Worm (Caenorhabditis elegans): ENCODE measurements around the gene grl-14.

Gene grl-14

ce11 chrV:20782188-20782587 lies 43.2 kb upstream of the grl-14 start:
- TF ChIP-seq hmg-4 (GFP tag; optimal IDR thresholded peaks at IDR 0.05) (no peak), ama-1 (optimal IDR thresholded peaks at IDR 0.05) (no peak), tbx-11 (GFP tag; IDR thresholded peaks at IDR 0.05) (no peak), F13C5.2 (tag; optimal IDR thresholded peaks at IDR 0.05) (no peak), hnd-1 (tag; optimal IDR thresholded peaks at IDR 0.05) (no peak), ets-7 (tag; optimal IDR thresholded peaks at IDR 0.05) (no peak), flt-1 (GFP tag; IDR thresholded peaks at IDR 0.05) (no peak), pes-1 (GFP tag; IDR thresholded peaks at IDR 0.05) (no peak), hmbx-1 (tag; optimal IDR thresholded peaks at IDR 0.05) (no peak), B0310.2 (tag; optimal IDR thresholded peaks at IDR 0.05) (no peak), sea-1 (GFP tag; conservative IDR thresholded peaks at IDR 0.05) (no peak), aly-1 (tag; optimal IDR thresholded peaks at IDR 0.05) (no peak), tra-4 (tag; optimal IDR thresholded peaks at IDR 0.05) (no peak), scrt-1 (GFP tag; IDR thresholded peaks at IDR 0.05) (no peak), ceh-36 (tag; optimal IDR thresholded peaks at IDR 0.05) (no peak), ceh-13 (GFP tag; optimal IDR thresholded peaks at IDR 0.05) (no peak), tbx-37 (GFP tag; conservative IDR thresholded peaks at IDR 0.05) (no peak)

DNA sequence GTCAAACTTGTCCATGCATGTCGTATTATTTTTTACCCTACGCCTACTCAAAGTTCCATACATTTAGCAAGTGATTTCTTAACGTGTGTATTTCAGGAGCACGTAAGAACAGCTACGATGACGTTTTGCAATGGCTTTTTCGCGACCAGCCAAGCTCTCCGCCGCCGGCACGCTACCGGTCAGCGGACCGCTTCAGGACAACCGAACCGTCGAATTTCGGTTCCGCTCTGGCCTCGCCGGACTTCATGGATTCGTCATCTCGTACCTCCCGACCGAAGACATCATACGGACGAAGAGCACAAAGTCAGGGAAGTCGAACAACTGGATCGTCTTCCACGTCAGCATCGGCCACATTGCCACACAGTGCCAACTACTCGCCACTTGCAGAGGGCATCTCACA lies 41.7 kb upstream of the grl-14 start:
- TF ChIP-seq tbx-37 (GFP tag; conservative IDR thresholded peaks at IDR 0.05) (0 out of 2 replicates have a peak, but pooled peaks have one; percentile 5), F13C5.2 (tag; optimal IDR thresholded peaks at IDR 0.05) (no peak), hmg-4 (GFP tag; optimal IDR thresholded peaks at IDR 0.05) (no peak)

DNA sequence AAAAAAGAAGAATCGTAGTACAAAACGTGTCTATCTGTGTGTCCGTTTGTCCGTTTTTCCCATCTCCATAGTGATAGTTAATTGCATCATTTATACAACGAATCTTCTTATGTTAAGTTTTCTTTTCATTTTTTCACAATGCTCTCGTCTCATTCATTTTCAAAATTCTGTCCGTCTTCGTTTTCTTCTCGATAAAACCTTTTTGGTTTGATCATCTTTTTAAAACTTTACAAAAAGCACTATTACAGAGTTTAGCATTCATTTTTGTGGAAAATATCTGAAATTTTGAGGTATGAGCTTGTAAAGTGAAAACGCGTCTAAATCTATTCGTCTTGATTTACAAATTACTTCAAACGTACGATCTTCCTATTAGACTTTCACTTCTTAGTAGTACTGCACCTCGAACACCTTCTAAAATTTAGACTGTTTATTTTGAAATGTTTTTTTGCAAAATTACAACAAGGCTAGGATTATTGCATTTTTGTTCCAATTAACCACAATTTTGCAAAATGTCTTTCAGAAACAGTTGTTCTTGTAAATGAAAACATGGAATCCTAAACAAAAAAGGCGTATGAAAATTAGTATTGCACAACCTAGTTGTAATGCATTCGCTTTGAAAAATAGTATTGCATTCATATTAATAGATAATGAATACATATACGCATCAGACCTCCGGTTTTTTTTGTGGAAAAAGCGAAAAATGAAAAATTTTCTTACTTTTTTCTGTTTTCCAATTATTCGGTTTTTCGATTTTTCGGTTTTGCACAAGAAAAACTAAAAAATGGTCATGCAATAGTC lies 40.1 kb upstream of the grl-14 start:
- TF ChIP-seq F13C5.2 (tag; optimal IDR thresholded peaks at IDR 0.05) (no peak), hmbx-1 (tag; optimal IDR thresholded peaks at IDR 0.05) (no peak), flt-1 (GFP tag; IDR thresholded peaks at IDR 0.05) (no peak), sea-1 (GFP tag; conservative IDR thresholded peaks at IDR 0.05) (no peak)

DNA sequence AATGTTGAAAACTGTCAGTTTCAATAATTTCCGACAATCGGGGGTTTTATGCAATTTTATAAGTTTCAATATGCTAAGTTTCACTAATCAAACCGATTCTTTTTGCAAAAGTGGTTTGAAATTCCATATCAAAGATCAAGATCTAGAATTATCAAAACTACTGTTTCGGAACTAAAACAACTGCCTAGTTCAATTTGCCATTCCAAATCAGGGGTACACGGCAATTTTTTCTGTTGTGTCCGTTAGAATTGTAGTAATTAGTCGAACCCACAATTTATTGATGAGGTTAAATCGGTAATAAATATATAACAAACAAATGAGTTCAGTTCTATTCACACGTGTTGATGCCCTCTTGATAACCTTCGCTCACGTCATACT lies 39.5 kb upstream of the grl-14 start:
- TF ChIP-seq flt-1 (GFP tag; IDR thresholded peaks at IDR 0.05) (no peak), ceh-36 (tag; optimal IDR thresholded peaks at IDR 0.05) (no peak), scrt-1 (GFP tag; IDR thresholded peaks at IDR 0.05) (no peak), tbx-37 (GFP tag; conservative IDR thresholded peaks at IDR 0.05) (no peak), sea-1 (GFP tag; conservative IDR thresholded peaks at IDR 0.05) (no peak), tra-4 (tag; optimal IDR thresholded peaks at IDR 0.05) (no peak), ama-1 (optimal IDR thresholded peaks at IDR 0.05) (no peak), pes-1 (GFP tag; IDR thresholded peaks at IDR 0.05) (no peak), hnd-1 (tag; optimal IDR thresholded peaks at IDR 0.05) (no peak), hmbx-1 (tag; optimal IDR thresholded peaks at IDR 0.05) (no peak), tbx-11 (GFP tag; IDR thresholded peaks at IDR 0.05) (no peak), B0310.2 (tag; optimal IDR thresholded peaks at IDR 0.05) (no peak), ceh-13 (GFP tag; optimal IDR thresholded peaks at IDR 0.05) (no peak), F13C5.2 (tag; optimal IDR thresholded peaks at IDR 0.05) (no peak), aly-1 (tag; optimal IDR thresholded peaks at IDR 0.05) (no peak)

DNA sequence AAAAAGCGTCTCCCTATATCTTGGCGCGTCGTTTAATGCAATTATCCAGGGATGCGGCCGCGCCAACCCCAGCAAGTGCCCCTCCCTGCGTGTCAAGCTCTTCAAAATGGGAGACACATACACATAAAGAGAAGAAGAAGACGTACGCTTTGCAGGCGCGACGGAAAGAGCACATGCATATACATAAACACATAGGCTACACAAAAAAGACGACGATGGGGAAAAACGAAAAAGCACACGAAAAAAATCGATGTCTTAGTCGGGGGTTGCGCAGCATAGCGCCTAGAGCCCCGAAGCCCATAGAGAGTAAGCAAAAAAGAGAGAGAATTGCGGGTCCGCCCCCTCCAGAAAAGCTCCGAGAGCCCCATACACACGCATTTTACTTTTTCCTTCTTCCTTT lies 36.3 kb upstream of the grl-14 start, which contains the start of gene tpan-1:
Gene tpan-1 (plus strand): TSS at position 398 of the 400 bp plus-strand sequence.
- TF ChIP-seq hmg-4 (GFP tag; optimal IDR thresholded peaks at IDR 0.05): no peak
- no peak for TF ChIP-seq tbx-11 (GFP tag; IDR thresholded peaks at IDR 0.05)
- TF ChIP-seq pes-1 (GFP tag; IDR thresholded peaks at IDR 0.05): no peak
- TF ChIP-seq tbx-37 (GFP tag; conservative IDR thresholded peaks at IDR 0.05): no peak
- no peak for TF ChIP-seq B0310.2 (tag; optimal IDR thresholded peaks at IDR 0.05)
- TF ChIP-seq ets-7 (tag; optimal IDR thresholded peaks at IDR 0.05): no peak
- no peak for TF ChIP-seq hmbx-1 (tag; optimal IDR thresholded peaks at IDR 0.05)
- TF ChIP-seq ceh-13 (GFP tag; optimal IDR thresholded peaks at IDR 0.05): no peak
- TF ChIP-seq sea-1 (GFP tag; conservative IDR thresholded peaks at IDR 0.05): no peak
- TF ChIP-seq F13C5.2 (tag; optimal IDR thresholded peaks at IDR 0.05): no peak
- TF ChIP-seq ama-1 (optimal IDR thresholded peaks at IDR 0.05): no peak
- no peak for TF ChIP-seq scrt-1 (GFP tag; IDR thresholded peaks at IDR 0.05)
- TF ChIP-seq tra-4 (tag; optimal IDR thresholded peaks at IDR 0.05): no peak
- TF ChIP-seq aly-1 (tag; optimal IDR thresholded peaks at IDR 0.05): no peak

ce11 chrV:20790011-20790410 lies 35.3 kb upstream of the grl-14 start, which contains the start of gene Y44A6D.1:
Gene Y44A6D.1 (minus strand): TSS chrV:20790033.
- TF ChIP-seq hnd-1 (tag; optimal IDR thresholded peaks at IDR 0.05): no peak
- TF ChIP-seq hmg-4 (GFP tag; optimal IDR thresholded peaks at IDR 0.05): no peak
- no peak for TF ChIP-seq tbx-11 (GFP tag; IDR thresholded peaks at IDR 0.05)
- no peak for TF ChIP-seq tbx-37 (GFP tag; conservative IDR thresholded peaks at IDR 0.05)
- TF ChIP-seq ceh-13 (GFP tag; optimal IDR thresholded peaks at IDR 0.05): no peak
- TF ChIP-seq ceh-36 (tag; optimal IDR thresholded peaks at IDR 0.05): no peak
- no peak for TF ChIP-seq B0310.2 (tag; optimal IDR thresholded peaks at IDR 0.05)
- no peak for TF ChIP-seq ama-1 (optimal IDR thresholded peaks at IDR 0.05)
- no peak for TF ChIP-seq flt-1 (GFP tag; IDR thresholded peaks at IDR 0.05)
- no peak for TF ChIP-seq ets-7 (tag; optimal IDR thresholded peaks at IDR 0.05)
- no peak for TF ChIP-seq F13C5.2 (tag; optimal IDR thresholded peaks at IDR 0.05)
- TF ChIP-seq tra-4 (tag; optimal IDR thresholded peaks at IDR 0.05): no peak
- TF ChIP-seq pes-1 (GFP tag; IDR thresholded peaks at IDR 0.05): no peak
- TF ChIP-seq sea-1 (GFP tag; conservative IDR thresholded peaks at IDR 0.05): no peak
- no peak for TF ChIP-seq aly-1 (tag; optimal IDR thresholded peaks at IDR 0.05)
- TF ChIP-seq hmbx-1 (tag; optimal IDR thresholded peaks at IDR 0.05): no peak
- no peak for TF ChIP-seq scrt-1 (GFP tag; IDR thresholded peaks at IDR 0.05)

DNA sequence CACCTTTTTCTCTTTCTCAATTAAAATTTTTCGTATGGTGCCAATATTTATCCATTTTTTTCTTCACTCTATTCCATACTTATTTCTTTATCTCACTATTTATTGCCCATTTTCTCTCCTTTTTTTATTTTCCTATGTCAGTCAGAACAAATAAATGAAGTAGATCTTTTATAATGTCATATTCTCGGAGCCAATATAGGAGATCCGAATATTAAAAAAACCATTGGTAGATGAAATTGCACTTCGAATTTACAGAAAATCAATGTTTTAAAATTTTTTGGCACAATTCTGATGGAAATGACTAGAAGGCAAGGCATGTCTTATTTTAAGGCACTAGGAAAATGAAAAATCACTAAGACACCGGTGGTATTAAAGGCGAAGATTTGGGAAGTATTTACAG lies 34.7 kb upstream of the grl-14 start:
- no peak for TF ChIP-seq hmbx-1 (tag; optimal IDR thresholded peaks at IDR 0.05)
- TF ChIP-seq hnd-1 (tag; optimal IDR thresholded peaks at IDR 0.05): no peak
- TF ChIP-seq tra-4 (tag; optimal IDR thresholded peaks at IDR 0.05): no peak
- TF ChIP-seq B0310.2 (tag; optimal IDR thresholded peaks at IDR 0.05): no peak
- no peak for TF ChIP-seq ama-1 (optimal IDR thresholded peaks at IDR 0.05)
- no peak for TF ChIP-seq ets-7 (tag; optimal IDR thresholded peaks at IDR 0.05)
- no peak for TF ChIP-seq F13C5.2 (tag; optimal IDR thresholded peaks at IDR 0.05)
- TF ChIP-seq ceh-13 (GFP tag; optimal IDR thresholded peaks at IDR 0.05): no peak
- TF ChIP-seq sea-1 (GFP tag; conservative IDR thresholded peaks at IDR 0.05): no peak
- no peak for TF ChIP-seq ceh-36 (tag; optimal IDR thresholded peaks at IDR 0.05)
- no peak for TF ChIP-seq scrt-1 (GFP tag; IDR thresholded peaks at IDR 0.05)
- no peak for TF ChIP-seq flt-1 (GFP tag; IDR thresholded peaks at IDR 0.05)
- TF ChIP-seq aly-1 (tag; optimal IDR thresholded peaks at IDR 0.05): no peak
- TF ChIP-seq hmg-4 (GFP tag; optimal IDR thresholded peaks at IDR 0.05): no peak
- TF ChIP-seq tbx-37 (GFP tag; conservative IDR thresholded peaks at IDR 0.05): no peak
- no peak for TF ChIP-seq tbx-11 (GFP tag; IDR thresholded peaks at IDR 0.05)

Data from whole organism, early embryonic.